Worm (Caenorhabditis elegans) whole organism, L2 larva: ENCODE results near the gene gpa-6.

Experiments
- C34F6.9 ChIP-seq: fragments of 150-350 bp; optimal IDR thresholded peaks from 2 replicates; lab custom pipeline; 2014; ENCODE audit warnings: missing biosample characterization, missing genetic modification characterization
- F13H6.1 ChIP-seq: sonication (generic microtip); optimal IDR thresholded peaks from 2 replicates; lab custom pipeline; 2016; ENCODE audit warnings: missing genetic modification characterization, missing compliant biosample characterization
- R02D3.7 ChIP-seq: fragments of 150-350 bp; optimal IDR thresholded peaks from 2 replicates; lab custom pipeline; 2014; ENCODE audit warnings: missing biosample characterization, missing genetic modification characterization
- Y55F3AM.14 ChIP-seq: fragments of 200-800 bp; sonication (Bioruptor generic); optimal IDR thresholded peaks from 2 replicates; lab custom pipeline; 2018; ENCODE audit warnings: mild to moderate bottlenecking, missing genetic modification characterization, missing compliant biosample characterization
- ZK546.5 ChIP-seq: sonication (generic microtip); optimal IDR thresholded peaks from 2 replicates; lab custom pipeline; 2017; ENCODE audit warnings: missing biosample characterization, missing genetic modification characterization
- aly-2 ChIP-seq: fragments of 150-350 bp; optimal IDR thresholded peaks from 2 replicates; lab custom pipeline; 2014; ENCODE audit warnings: missing biosample characterization, missing genetic modification characterization
- ama-1 ChIP-seq: fragments of 150-350 bp; optimal IDR thresholded peaks from 2 replicates; lab custom pipeline; 2018; ENCODE audit warnings: inconsistent platforms
- blmp-1 ChIP-seq: sonication (generic microtip); optimal IDR thresholded peaks from 2 replicates; lab custom pipeline; 2017; ENCODE audit warnings: missing genetic modification characterization, mild to moderate bottlenecking, missing compliant biosample characterization, antibody characterized with exemption, moderate library complexity; ENCODE audit not compliant: insufficient read depth
- ceh-82 ChIP-seq: fragments of 150-350 bp; optimal IDR thresholded peaks from 2 replicates; lab custom pipeline; 2014; ENCODE audit warnings: missing biosample characterization, missing genetic modification characterization
- dmd-4 ChIP-seq: sonication (generic microtip); optimal IDR thresholded peaks from 2 replicates; lab custom pipeline; 2017; ENCODE audit warnings: missing biosample characterization, missing genetic modification characterization
- egl-27 ChIP-seq: sonication (generic microtip); optimal IDR thresholded peaks from 3 replicates; lab custom pipeline; 2017; ENCODE audit warnings: missing biosample characterization, missing genetic modification reagents, missing genetic modification characterization
- elt-1 ChIP-seq: fragments of 150-350 bp; optimal IDR thresholded peaks from 2 replicates; lab custom pipeline; 2014; ENCODE audit warnings: missing biosample characterization, missing genetic modification characterization
- fos-1 ChIP-seq: fragments of 150-350 bp; optimal IDR thresholded peaks from 2 replicates; lab custom pipeline; 2014; ENCODE audit warnings: missing biosample characterization, missing genetic modification characterization
- gmeb-1 ChIP-seq: fragments of 150-350 bp; optimal IDR thresholded peaks from 2 replicates; lab custom pipeline; 2014; ENCODE audit warnings: missing biosample characterization, missing genetic modification characterization
- lin-11 ChIP-seq: fragments of 150-350 bp; sonication (generic microtip); optimal IDR thresholded peaks from 2 replicates; lab custom pipeline; 2014; ENCODE audit warnings: missing biosample characterization, missing genetic modification characterization, inconsistent platforms, mixed read lengths
- lin-13 ChIP-seq: fragments of 150-350 bp; optimal IDR thresholded peaks from 2 replicates; lab custom pipeline; 2014; ENCODE audit warnings: missing biosample characterization, missing genetic modification reagents, missing genetic modification characterization
- lin-39 ChIP-seq: fragments of 150-350 bp; optimal IDR thresholded peaks from 2 replicates; lab custom pipeline; 2014; ENCODE audit warnings: missing biosample characterization, missing genetic modification reagents, missing genetic modification characterization
- lsy-2 ChIP-seq, 2 experiments: fragments of 150-350 bp in 1 of 2; sonication (generic microtip) in 1 of 2; optimal IDR thresholded peaks; 2 replicates each; lab custom pipeline; 2014 to 2017; ENCODE audit warnings: missing biosample characterization in 2 of 2, missing genetic modification characterization in 2 of 2
- mab-5 ChIP-seq: fragments of 150-350 bp; optimal IDR thresholded peaks from 2 replicates; lab custom pipeline; 2014; ENCODE audit warnings: missing biosample characterization, missing genetic modification characterization
- mbf-1 ChIP-seq: sonication (generic microtip); optimal IDR thresholded peaks from 2 replicates; lab custom pipeline; 2017; ENCODE audit warnings: missing biosample characterization, missing genetic modification characterization
- mdl-1 ChIP-seq, 2 experiments: fragments of 150-350 bp in 1 of 2; sonication (generic microtip) in 1 of 2; optimal IDR thresholded peaks; 2 replicates each; lab custom pipeline; 2017; ENCODE audit warnings: missing biosample characterization in 2 of 2, missing genetic modification characterization in 2 of 2
- nhr-12 ChIP-seq: fragments of 150-350 bp; optimal IDR thresholded peaks from 2 replicates; lab custom pipeline; 2014; ENCODE audit warnings: missing biosample characterization, missing genetic modification characterization
- nhr-21 ChIP-seq: fragments of 150-350 bp; optimal IDR thresholded peaks from 2 replicates; lab custom pipeline; 2014; ENCODE audit warnings: missing biosample characterization, missing genetic modification characterization
- nhr-25 ChIP-seq: fragments of 150-350 bp; sonication (generic microtip); optimal IDR thresholded peaks from 3 replicates; lab custom pipeline; 2014; ENCODE audit warnings: missing biosample characterization, missing genetic modification characterization
- nhr-6 ChIP-seq: fragments of 150-350 bp; optimal IDR thresholded peaks from 2 replicates; lab custom pipeline; 2014; ENCODE audit warnings: missing biosample characterization, missing genetic modification characterization
- nhr-77 ChIP-seq: fragments of 150-350 bp; optimal IDR thresholded peaks from 2 replicates; lab custom pipeline; 2014; ENCODE audit warnings: missing biosample characterization, missing genetic modification characterization
- sem-4 ChIP-seq: fragments of 150-350 bp; optimal IDR thresholded peaks from 2 replicates; lab custom pipeline; 2014; ENCODE audit warnings: missing biosample characterization, missing genetic modification reagents, missing genetic modification characterization
- skn-1 ChIP-seq: sonication (generic microtip); optimal IDR thresholded peaks from 2 replicates; lab custom pipeline; 2017; ENCODE audit warnings: missing biosample characterization, missing genetic modification characterization
- sma-3 ChIP-seq: sonication (generic microtip); optimal IDR thresholded peaks from 2 replicates; lab custom pipeline; 2016; ENCODE audit warnings: missing genetic modification reagents, missing genetic modification characterization, missing compliant biosample characterization
- sma-9 ChIP-seq, 2 experiments: fragments of 150-350 bp in 1 of 2; sonication (generic microtip) in 1 of 2; optimal IDR thresholded peaks; 2 replicates each; lab custom pipeline; 2014 to 2016; ENCODE audit warnings: missing genetic modification characterization in 2 of 2, mild to moderate bottlenecking in 1 of 2, missing biosample characterization in 1 of 2, missing compliant biosample characterization in 1 of 2, missing genetic modification reagents in 1 of 2, moderate library complexity in 1 of 2
- snpc-4 ChIP-seq: fragments of 150-350 bp; optimal IDR thresholded peaks from 2 replicates; lab custom pipeline; 2014; ENCODE audit warnings: missing biosample characterization, missing genetic modification characterization
- unc-39 ChIP-seq: fragments of 150-350 bp; optimal IDR thresholded peaks from 2 replicates; lab custom pipeline; 2014; ENCODE audit warnings: missing biosample characterization, missing genetic modification characterization
- unc-55 ChIP-seq: fragments of 150-350 bp; sonication (generic microtip); optimal IDR thresholded peaks from 3 replicates; lab custom pipeline; 2014; ENCODE audit warnings: missing biosample characterization, missing genetic modification reagents, missing genetic modification characterization
- unc-62 ChIP-seq: fragments of 150-350 bp; optimal IDR thresholded peaks from 2 replicates; lab custom pipeline; 2014; ENCODE audit warnings: missing biosample characterization, missing genetic modification reagents, missing genetic modification characterization
- ztf-1 ChIP-seq: fragments of 200-800 bp; sonication (Bioruptor generic); conservative IDR thresholded peaks from 2 replicates; pipeline ENCODE4 v1.3.6; 2022; ENCODE audit warnings: missing genetic modification characterization, missing compliant biosample characterization

Gene gpa-6

ce11 chrX:13178347-13178746 lies 12.7 kb upstream of the gpa-6 start, which contains the start of gene nlp-3:
TSS of gene nlp-3 (minus strand) at chrX:13178447.
- TF ChIP-seq ama-1 (lab: Kevin White, UChicago) (no peak), unc-62 (GFP tag; lab: Kevin White, UChicago) (no peak), skn-1 (tag; lab: Kevin White, UChicago) (no peak), mbf-1 (tag; lab: Kevin White, UChicago) (no peak), ztf-1 (GFP tag; lab: Robert Waterston, UW) (no peak), mab-5 (tag; lab: Kevin White, UChicago) (no peak), snpc-4 (tag; lab: Kevin White, UChicago) (no peak), lin-39 (tag; lab: Kevin White, UChicago) (no peak), elt-1 (no peak), F13H6.1 (tag; lab: Kevin White, UChicago) (no peak), R02D3.7 (no peak), lsy-2 (tag; optimal IDR thresholded peaks at IDR 0.05; lab: Kevin White, UChicago) (no peak)

ce11 chrX:13182012-13182411 lies 9.0 kb upstream of the gpa-6 start:
- TF ChIP-seq dmd-4: no peak
- no peak for TF ChIP-seq nhr-6 (tag; lab: Kevin White, UChicago)
- no peak for TF ChIP-seq nhr-21 (tag; lab: Kevin White, UChicago)
- no peak for TF ChIP-seq elt-1
- no peak for TF ChIP-seq mab-5 (tag; lab: Kevin White, UChicago)
- no peak for TF ChIP-seq lin-11 (tag; lab: Kevin White, UChicago)
- TF ChIP-seq nhr-25: no peak
- no peak for TF ChIP-seq R02D3.7
- no peak for TF ChIP-seq sma-9 (GFP tag; optimal IDR thresholded peaks at IDR 0.05; lab: Kevin White, UChicago)
- no peak for TF ChIP-seq sma-9 (tag; optimal IDR thresholded peaks at IDR 0.05; lab: Kevin White, UChicago)
- TF ChIP-seq C34F6.9 (tag; lab: Kevin White, UChicago): no peak
- no peak for TF ChIP-seq gmeb-1 (tag; lab: Kevin White, UChicago)
- TF ChIP-seq nhr-77 (tag; lab: Kevin White, UChicago): no peak
- no peak for TF ChIP-seq sma-3 (GFP tag; lab: Kevin White, UChicago)

- TF ChIP-seq fos-1 (tag; lab: Kevin White, UChicago) (no peak), nhr-6 (tag; lab: Kevin White, UChicago) (no peak), blmp-1 (tag; lab: Kevin White, UChicago) (no peak), mbf-1 (tag; lab: Kevin White, UChicago) (no peak), lsy-2 (tag; optimal IDR thresholded peaks at IDR 0.05; lab: Kevin White, UChicago) (no peak), aly-2 (no peak), unc-39 (tag; lab: Kevin White, UChicago) (no peak), R02D3.7 (no peak), ceh-82 (tag; lab: Kevin White, UChicago) (no peak), nhr-12 (no peak), mdl-1 (tag; optimal IDR thresholded peaks at IDR 0.05; lab: Kevin White, UChicago) (no peak), Y55F3AM.14 (GFP tag; lab: Kevin White, UChicago) (no peak), lin-13 (no peak), elt-1 (no peak)
These were observed 1.2 kb upstream of the gpa-6 start, which contains the start of gene cwp-5 for ce11 chrX:13189861-13190260. TSS of gene cwp-5 (minus strand) at chrX:13189961.

- TF ChIP-seq Y55F3AM.14 (GFP tag; lab: Kevin White, UChicago) (no peak), unc-55 (GFP tag; lab: Kevin White, UChicago) (no peak), lsy-2 (tag; optimal IDR thresholded peaks at IDR 0.05; lab: Kevin White, UChicago) (no peak), R02D3.7 (no peak), mbf-1 (tag; lab: Kevin White, UChicago) (no peak), mab-5 (tag; lab: Kevin White, UChicago) (no peak), ama-1 (lab: Kevin White, UChicago) (no peak), F13H6.1 (tag; lab: Kevin White, UChicago) (no peak), mdl-1 (tag; optimal IDR thresholded peaks at IDR 0.05; lab: Kevin White, UChicago) (no peak), nhr-77 (tag; lab: Kevin White, UChicago) (no peak), dmd-4 (no peak), gmeb-1 (tag; lab: Kevin White, UChicago) (no peak), egl-27 (tag; lab: Kevin White, UChicago) (no peak), sem-4 (tag; lab: Kevin White, UChicago) (no peak), ZK546.5 (tag; lab: Kevin White, UChicago) (no peak), snpc-4 (tag; lab: Kevin White, UChicago) (no peak)
These were observed 7.1 kb downstream of the gpa-6 start for ce11 chrX:13198134-13198533.
